Fruit fly (Drosophila melanogaster): Measurements from ENCODE around the gene CG4073.

Gene CG4073

DNA sequence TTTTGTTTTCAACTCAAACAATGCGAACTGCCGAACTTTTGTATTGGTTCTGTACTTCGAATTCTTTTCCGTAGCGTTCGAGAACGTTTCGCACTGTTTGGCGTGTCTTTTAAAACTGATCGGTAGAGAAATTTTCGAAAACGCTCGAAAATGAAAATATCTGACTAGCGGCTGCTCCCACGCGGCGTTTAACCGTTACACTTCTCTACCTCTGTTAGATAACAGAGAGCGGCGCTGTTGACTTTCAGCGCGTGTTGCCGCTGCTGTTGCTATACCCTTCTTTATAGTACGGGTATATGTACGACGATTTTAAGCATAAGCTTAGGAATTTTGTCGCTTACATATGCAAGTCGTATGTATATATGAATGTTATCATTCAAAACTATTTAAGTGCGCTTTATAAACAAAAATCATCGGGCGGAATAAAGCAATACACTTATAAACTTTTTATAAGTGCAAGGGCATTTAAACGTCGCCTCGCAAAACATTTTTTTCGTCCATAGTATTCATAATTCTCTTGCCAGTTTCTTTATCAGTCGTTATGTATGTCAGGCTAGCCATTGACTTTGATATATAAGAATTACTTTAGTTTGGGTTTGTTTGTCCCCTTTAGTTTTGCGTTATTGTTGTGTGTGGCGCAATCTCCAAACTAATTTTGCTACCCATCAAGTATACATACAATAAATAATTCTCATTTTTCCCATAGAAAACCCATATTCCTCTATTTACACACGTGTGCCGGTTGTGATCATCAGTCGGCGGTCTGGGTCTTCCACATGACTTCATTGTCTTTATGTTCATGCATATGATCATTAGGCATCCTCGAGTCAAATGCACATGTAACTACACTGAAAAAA, 33.5 kb upstream of the CG4073 start, which contains the start of gene Phyhd1 (continued):
- TF ChIP-seq CG8089 (GFP tag; optimal IDR thresholded peaks at IDR 0.05), result peak; percentile 94
- TF ChIP-seq HmgZ (tag; optimal IDR thresholded peaks at IDR 0.05), result peak; percentile 96
- peak; percentile 87 for TF ChIP-seq D19B (GFP tag; optimal IDR thresholded peaks at IDR 0.05)
- TF ChIP-seq Blimp-1 (GFP tag; optimal IDR thresholded peaks at IDR 0.05), result peak; percentile 93
- TF ChIP-seq CG16815 (GFP tag; optimal IDR thresholded peaks at IDR 0.05), result peak; percentile 93
- TF ChIP-seq ap (GFP tag; IDR thresholded peaks at IDR 0.05), result peak; percentile 89
- TF ChIP-seq CG3065 (GFP tag; optimal IDR thresholded peaks at IDR 0.05), result peak; percentile 73
- TF ChIP-seq wor (GFP tag; IDR thresholded peaks at IDR 0.05), result peak; percentile 86
- peak; percentile 96 for TF ChIP-seq CG33213 (GFP tag; optimal IDR thresholded peaks at IDR 0.05)
- TF ChIP-seq PHDP (tag; optimal IDR thresholded peaks at IDR 0.05), result peak; percentile 95
- peak; percentile 89 for TF ChIP-seq sqz (GFP tag; optimal IDR thresholded peaks at IDR 0.05)
- peak; percentile 85 for TF ChIP-seq CG10147 (GFP tag; optimal IDR thresholded peaks at IDR 0.05)
- TF ChIP-seq CG12071 (GFP tag; optimal IDR thresholded peaks at IDR 0.05), result peak; percentile 97
- peak; percentile 86 for TF ChIP-seq CG4282 (GFP tag; optimal IDR thresholded peaks at IDR 0.05)
- peak; percentile 89 for TF ChIP-seq Usf (GFP tag; optimal IDR thresholded peaks at IDR 0.05)
- peak; percentile 89 for TF ChIP-seq CG15011 (GFP tag; optimal IDR thresholded peaks at IDR 0.05)
- peak; percentile 82 for TF ChIP-seq CG4404 (GFP tag; IDR thresholded peaks at IDR 0.05)
- no peak for TF ChIP-seq CG13287 (GFP tag; IDR thresholded peaks at IDR 0.05; ENCODE audit: partially characterized antibody)
- no peak for TF ChIP-seq mld (GFP tag; IDR thresholded peaks at IDR 0.05; ENCODE audit: partially characterized antibody)
- peak; percentile 94 for TF ChIP-seq nau (GFP tag; optimal IDR thresholded peaks at IDR 0.05)
- peak; percentile 93 for TF ChIP-seq gcm (GFP tag; optimal IDR thresholded peaks at IDR 0.05)
- peak; percentile 80 for TF ChIP-seq Hmx (GFP tag; optimal IDR thresholded peaks at IDR 0.05)
- TF ChIP-seq Sin3A (optimal IDR thresholded peaks at IDR 0.05), result no peak
- TF ChIP-seq CG7963 (GFP tag; IDR thresholded peaks at IDR 0.05; ENCODE audit: partially characterized antibody), result no peak
- peak; percentile 21 for TF ChIP-seq pzg (GFP tag; optimal IDR thresholded peaks at IDR 0.05)
- TF ChIP-seq CG15269 (tag; optimal IDR thresholded peaks at IDR 0.05), result peak; percentile 94
- peak; percentile 92 for TF ChIP-seq tgo (GFP tag; IDR thresholded peaks at IDR 0.05)
- peak; percentile 91 for TF ChIP-seq CG17829 (tag; optimal IDR thresholded peaks at IDR 0.05)
- peak; percentile 90 for TF ChIP-seq Rx (GFP tag; IDR thresholded peaks at IDR 0.05)
- peak; percentile 97 for TF ChIP-seq bab2 (GFP tag; optimal IDR thresholded peaks at IDR 0.05)
- TF ChIP-seq shn (GFP tag; optimal IDR thresholded peaks at IDR 0.05), result peak; percentile 93
- peak; percentile 94 for TF ChIP-seq CG2875 (GFP tag; optimal IDR thresholded peaks at IDR 0.05)
- TF ChIP-seq kah (GFP tag; optimal IDR thresholded peaks at IDR 0.05), result peak; percentile 63
- TF ChIP-seq nerfin-1 (tag; optimal IDR thresholded peaks at IDR 0.05), result peak; percentile 81
- TF ChIP-seq eyg (GFP tag; optimal IDR thresholded peaks at IDR 0.05), result peak; percentile 92
- peak; percentile 96 for TF ChIP-seq zfh1 (GFP tag; IDR thresholded peaks at IDR 0.05)
- TF ChIP-seq CG7357 (GFP tag; IDR thresholded peaks at IDR 0.05), result peak; percentile 87
- TF ChIP-seq tap (tag; optimal IDR thresholded peaks at IDR 0.05), result peak; percentile 93
- peak; percentile 98 for TF ChIP-seq chm (GFP tag; IDR thresholded peaks at IDR 0.05)
- peak; percentile 93 for TF ChIP-seq Mes4 (GFP tag; optimal IDR thresholded peaks at IDR 0.05)
- TF ChIP-seq ato (GFP tag; IDR thresholded peaks at IDR 0.05; ENCODE audit: partially characterized antibody), result no peak
- peak; percentile 80 for TF ChIP-seq dati (GFP tag; IDR thresholded peaks at IDR 0.05)
- TF ChIP-seq Hr78 (GFP tag; optimal IDR thresholded peaks at IDR 0.05), result peak in 1 of 2 experiments; percentile 87
- no peak for TF ChIP-seq Doc3 (GFP tag; IDR thresholded peaks at IDR 0.05; ENCODE audit: partially characterized antibody)
- peak; percentile 93 for TF ChIP-seq Fer3 (tag; optimal IDR thresholded peaks at IDR 0.05)
- TF ChIP-seq Antp (GFP tag; optimal IDR thresholded peaks at IDR 0.05), result peak; percentile 96
- TF ChIP-seq salm (tag; optimal IDR thresholded peaks at IDR 0.05), result peak; percentile 95
- peak; percentile 84 for TF ChIP-seq rib (GFP tag; IDR thresholded peaks at IDR 0.05)
